Fruit fly (Drosophila melanogaster): ENCODE results near the gene EMC1.

dm6 chr3R:7895457-7895856 lies 11.7 kb downstream of the EMC1 start:
- no peak for TF ChIP-seq psq (GFP tag; optimal IDR thresholded peaks at IDR 0.05)
- no peak for TF ChIP-seq h (GFP tag; optimal IDR thresholded peaks at IDR 0.05)
- TF ChIP-seq Jra (GFP tag; optimal IDR thresholded peaks at IDR 0.05), result no peak
- TF ChIP-seq dsf (GFP tag; optimal IDR thresholded peaks at IDR 0.05; ENCODE audit: borderline replicate concordance), result no peak
- TF ChIP-seq CG9705 (GFP tag; optimal IDR thresholded peaks at IDR 0.05), result no peak
- TF ChIP-seq Mio (GFP tag; optimal IDR thresholded peaks at IDR 0.05), result no peak
- TF ChIP-seq Vsx2 (GFP tag; optimal IDR thresholded peaks at IDR 0.05; ENCODE audit: partially characterized antibody), result no peak
